In genomic region chrIV:7790801-7791588, ce11 we compare ENCODE assay signal across 5 worm cellular contexts.
TF ChIP-seq lines count a peak whose summit lies in the region.

rsp-6 (minus strand) TSS chrIV:7791229.

TF ChIP-seq in whole organism, L1 larva, 84 proteins besides CTCF, POLR2A, EP300 and RAD21 (continues in another document):
- TF ChIP-seq dpl-1 (GFP tag; optimal IDR thresholded peaks at IDR 0.05; lab: Kevin White, UChicago) (peak; percentile 92 to 96 (median 94)), nhr-11 (tag; optimal IDR thresholded peaks at IDR 0.05; lab: Kevin White, UChicago) (peak; percentile 23), nhr-47 (tag; optimal IDR thresholded peaks at IDR 0.05; lab: Kevin White, UChicago) (peak; percentile 87), C04F5.9 (tag; optimal IDR thresholded peaks at IDR 0.05; lab: Kevin White, UChicago) (peak; percentile 46), fos-1 (tag; optimal IDR thresholded peaks at IDR 0.05; lab: Kevin White, UChicago) (peak; percentile 82), tbx-2 (tag; optimal IDR thresholded peaks at IDR 0.05; lab: Kevin White, UChicago) (peak; percentile 88), nhr-77 (tag; optimal IDR thresholded peaks at IDR 0.05; lab: Kevin White, UChicago) (peak; percentile 78), nhr-12 (tag; optimal IDR thresholded peaks at IDR 0.05; lab: Kevin White, UChicago) (no peak), ztf-11 (tag; optimal IDR thresholded peaks at IDR 0.05; lab: Kevin White, UChicago) (peak in 1 of 2 experiments; percentile 1), nhr-19 (GFP tag; conservative IDR thresholded peaks at IDR 0.05; lab: Robert Waterston, UW) (peak; percentile 79), lsy-2 (tag; optimal IDR thresholded peaks at IDR 0.05; lab: Kevin White, UChicago) (peak; percentile 98 to 99), rnt-1 (tag; optimal IDR thresholded peaks at IDR 0.05; lab: Kevin White, UChicago) (peak; percentile 81), egl-13 (tag; optimal IDR thresholded peaks at IDR 0.05; lab: Kevin White, UChicago) (peak; percentile 69), pqm-1 (tag; optimal IDR thresholded peaks at IDR 0.05; lab: Kevin White, UChicago) (no peak), sox-4 (tag; optimal IDR thresholded peaks at IDR 0.05; lab: Kevin White, UChicago) (no peak), unc-30 (tag; optimal IDR thresholded peaks at IDR 0.05; lab: Kevin White, UChicago) (no peak), lin-13 (GFP tag; optimal IDR thresholded peaks at IDR 0.05; lab: Kevin White, UChicago) (peak; percentile 83)

TF ChIP-seq in whole organism, L3 larva, 47 proteins besides CTCF, POLR2A, EP300 and RAD21 (continues in another document):
- TF ChIP-seq ZK546.5 (tag; optimal IDR thresholded peaks at IDR 0.05; lab: Kevin White, UChicago): no peak
- TF ChIP-seq egl-5 (tag; optimal IDR thresholded peaks at IDR 0.05; lab: Kevin White, UChicago): peak; percentile 96
- peak; percentile 90 for TF ChIP-seq skn-1 (tag; optimal IDR thresholded peaks at IDR 0.05; lab: Kevin White, UChicago)
- TF ChIP-seq jun-1 (tag; optimal IDR thresholded peaks at IDR 0.05; lab: Kevin White, UChicago): peak; percentile 59
- TF ChIP-seq nhr-25 (tag; optimal IDR thresholded peaks at IDR 0.05; lab: Kevin White, UChicago): peak; percentile 78
- TF ChIP-seq nhr-23 (tag; optimal IDR thresholded peaks at IDR 0.05; lab: Kevin White, UChicago): peak; percentile 73
- TF ChIP-seq lin-15B (tag; optimal IDR thresholded peaks at IDR 0.05; lab: Kevin White, UChicago): peak; percentile 97
- TF ChIP-seq unc-62 (GFP tag; optimal IDR thresholded peaks at IDR 0.05; lab: Kevin White, UChicago): peak; percentile 28
- no peak for TF ChIP-seq ceh-82 (tag; optimal IDR thresholded peaks at IDR 0.05; lab: Kevin White, UChicago)
- TF ChIP-seq ceh-28 (tag; optimal IDR thresholded peaks at IDR 0.05; lab: Kevin White, UChicago): peak; percentile 40
- peak; percentile 66 for TF ChIP-seq hmg-11 (tag; optimal IDR thresholded peaks at IDR 0.05; lab: Kevin White, UChicago)
- TF ChIP-seq snpc-4 (tag; optimal IDR thresholded peaks at IDR 0.05; lab: Kevin White, UChicago): peak; percentile 82
- TF ChIP-seq nhr-77 (tag; optimal IDR thresholded peaks at IDR 0.05; lab: Kevin White, UChicago): peak; percentile 4
- TF ChIP-seq nhr-28 (tag; optimal IDR thresholded peaks at IDR 0.05; lab: Kevin White, UChicago): no peak
- peak; percentile 98 for TF ChIP-seq nfya-1 (tag; optimal IDR thresholded peaks at IDR 0.05; lab: Kevin White, UChicago; ENCODE audit: insufficient read depth)
- TF ChIP-seq lsy-12 (tag; optimal IDR thresholded peaks at IDR 0.05; lab: Kevin White, UChicago): peak; percentile 58
- peak; percentile 68 for TF ChIP-seq R02D3.7 (tag; optimal IDR thresholded peaks at IDR 0.05; lab: Kevin White, UChicago)
- TF ChIP-seq elt-1 (tag; optimal IDR thresholded peaks at IDR 0.05; lab: Kevin White, UChicago): peak; percentile 57
- peak; percentile 44 for TF ChIP-seq pqm-1 (tag; optimal IDR thresholded peaks at IDR 0.05; lab: Kevin White, UChicago)

TF ChIP-seq in whole organism, early embryonic, 17 proteins besides CTCF, POLR2A, EP300 and RAD21:
- TF ChIP-seq ama-1 (optimal IDR thresholded peaks at IDR 0.05; lab: Kevin White, UChicago): peak; percentile 41
- TF ChIP-seq F13C5.2 (tag; optimal IDR thresholded peaks at IDR 0.05; lab: Kevin White, UChicago): peak; percentile 84
- TF ChIP-seq hnd-1 (tag; optimal IDR thresholded peaks at IDR 0.05; lab: Kevin White, UChicago): no peak
TF ChIP-seq in whole organism, early embryonic: peak in this region for 2.

TF ChIP-seq in whole organism, midembryonic, 9 proteins besides CTCF, POLR2A, EP300 and RAD21:
- TF ChIP-seq T22C8.4 (GFP tag; IDR thresholded peaks at IDR 0.05; lab: Robert Waterston, UW) (no peak), med-1 (GFP tag; optimal IDR thresholded peaks at IDR 0.05; lab: Kevin White, UChicago; ENCODE audit: insufficient read depth) (no peak), flt-1 (GFP tag; IDR thresholded peaks at IDR 0.05; lab: Robert Waterston, UW) (peak; percentile 67; the same call in 1 of the 2 replicates), cog-1 (tag; optimal IDR thresholded peaks at IDR 0.05; lab: Kevin White, UChicago) (peak; percentile 73), ztf-29 (GFP tag; IDR thresholded peaks at IDR 0.05; lab: Robert Waterston, UW) (no peak), tab-1 (GFP tag; IDR thresholded peaks at IDR 0.05; lab: Robert Waterston, UW) (no peak), ref-1 (GFP tag; conservative IDR thresholded peaks at IDR 0.05; lab: Robert Waterston, UW) (no peak), ztf-23 (GFP tag; IDR thresholded peaks at IDR 0.05; lab: Robert Waterston, UW) (no peak)

TF ChIP-seq in whole organism, young adult, 124 proteins besides CTCF, POLR2A, EP300 and RAD21 (continues in another document):
- no peak for TF ChIP-seq hmg-20 (GFP tag; IDR thresholded peaks at IDR 0.05; lab: Robert Waterston, UW)
- TF ChIP-seq Y53G8AR.9 (GFP tag; conservative IDR thresholded peaks at IDR 0.05; lab: Robert Waterston, UW): peak; percentile 89
- TF ChIP-seq F33H1.4 (GFP tag; IDR thresholded peaks at IDR 0.05; lab: Robert Waterston, UW): peak; percentile 94
- TF ChIP-seq snpc-1.1 (tag; optimal IDR thresholded peaks at IDR 0.05; lab: Kevin White, UChicago; ENCODE audit: insufficient read depth): peak; percentile 43
- TF ChIP-seq pbrm-1 (GFP tag; IDR thresholded peaks at IDR 0.05; lab: Robert Waterston, UW): 0 out of 2 replicates have a peak, but pooled peaks have one; percentile 67
- no peak for TF ChIP-seq atf-7 (tag; optimal IDR thresholded peaks at IDR 0.05; lab: Kevin White, UChicago)
- no peak for TF ChIP-seq fkh-3 (tag; optimal IDR thresholded peaks at IDR 0.05; lab: Kevin White, UChicago)
- TF ChIP-seq egl-44 (GFP tag; IDR thresholded peaks at IDR 0.05; lab: Robert Waterston, UW): no peak
- 0 out of 2 replicates have a peak, but pooled peaks have one; percentile 8 for TF ChIP-seq ztf-28 (GFP tag; IDR thresholded peaks at IDR 0.05; lab: Robert Waterston, UW)
- peak; percentile 53 for TF ChIP-seq die-1 (tag; optimal IDR thresholded peaks at IDR 0.05; lab: Kevin White, UChicago)
- no peak for TF ChIP-seq rpc-1 (optimal IDR thresholded peaks at IDR 0.05; lab: Kevin White, UChicago)
- TF ChIP-seq rpc-1 (tag; optimal IDR thresholded peaks at IDR 0.05; lab: Kevin White, UChicago): no peak
- no peak for TF ChIP-seq ztf-25 (GFP tag; IDR thresholded peaks at IDR 0.05; lab: Robert Waterston, UW)
- no peak for TF ChIP-seq F55B11.4 (tag; optimal IDR thresholded peaks at IDR 0.05; lab: Kevin White, UChicago; ENCODE audit: borderline replicate concordance, insufficient read depth)
- peak; percentile 80 for TF ChIP-seq snpc-1.3 (tag; optimal IDR thresholded peaks at IDR 0.05; lab: Kevin White, UChicago; ENCODE audit: insufficient read depth)
- TF ChIP-seq F37B4.10 (GFP tag; IDR thresholded peaks at IDR 0.05; lab: Robert Waterston, UW): no peak
- peak; percentile 88 for TF ChIP-seq madf-10 (tag; optimal IDR thresholded peaks at IDR 0.05; lab: Kevin White, UChicago)
- peak; percentile 27 for TF ChIP-seq ztf-18 (tag; optimal IDR thresholded peaks at IDR 0.05; lab: Kevin White, UChicago)
- TF ChIP-seq F52B5.7 (tag; optimal IDR thresholded peaks at IDR 0.05; lab: Kevin White, UChicago): no peak
- no peak for TF ChIP-seq ccch-3 (GFP tag; optimal IDR thresholded peaks at IDR 0.05; lab: Kevin White, UChicago)
- TF ChIP-seq chd-7 (tag; optimal IDR thresholded peaks at IDR 0.05; lab: Kevin White, UChicago): no peak
- TF ChIP-seq let-526 (GFP tag; IDR thresholded peaks at IDR 0.05; lab: Robert Waterston, UW): 0 out of 2 replicates have a peak, but pooled peaks have one; percentile 70
- TF ChIP-seq mel-28 (tag; optimal IDR thresholded peaks at IDR 0.05; lab: Kevin White, UChicago; ENCODE audit: borderline replicate concordance): no peak
- no peak for TF ChIP-seq F10E7.11 (tag; optimal IDR thresholded peaks at IDR 0.05; lab: Kevin White, UChicago)
- peak; percentile 28 for TF ChIP-seq ama-1 (optimal IDR thresholded peaks at IDR 0.05; lab: Kevin White, UChicago)
- TF ChIP-seq ama-1 (GFP tag; optimal IDR thresholded peaks at IDR 0.05; lab: Kevin White, UChicago): peak in 1 of 2 experiments; percentile 29
- no peak for TF ChIP-seq nfya-1 (tag; optimal IDR thresholded peaks at IDR 0.05; lab: Kevin White, UChicago; ENCODE audit: borderline replicate concordance, insufficient read depth)
- no peak for TF ChIP-seq K11D2.4 (GFP tag; IDR thresholded peaks at IDR 0.05; lab: Robert Waterston, UW)
- TF ChIP-seq B0035.1 (tag; optimal IDR thresholded peaks at IDR 0.05; lab: Kevin White, UChicago): no peak
- TF ChIP-seq B0019.2 (GFP tag; conservative IDR thresholded peaks at IDR 0.05; lab: Robert Waterston, UW): peak; percentile 77
- TF ChIP-seq ztf-6 (GFP tag; IDR thresholded peaks at IDR 0.05; lab: Robert Waterston, UW): no peak
- peak; percentile 93 for TF ChIP-seq efl-1 (GFP tag; optimal IDR thresholded peaks at IDR 0.05; lab: Kevin White, UChicago)
- peak; percentile 99 for TF ChIP-seq madf-3 (GFP tag; IDR thresholded peaks at IDR 0.05; lab: Robert Waterston, UW)
- TF ChIP-seq hrde-1 (tag; optimal IDR thresholded peaks at IDR 0.05; lab: Kevin White, UChicago; ENCODE audit: borderline replicate concordance): no peak
- TF ChIP-seq lsl-1 (GFP tag; optimal IDR thresholded peaks at IDR 0.05; lab: Kevin White, UChicago): peak; percentile 96
- no peak for TF ChIP-seq akir-1 (GFP tag; optimal IDR thresholded peaks at IDR 0.05; lab: Kevin White, UChicago)
- TF ChIP-seq D2030.7 (GFP tag; IDR thresholded peaks at IDR 0.05; lab: Robert Waterston, UW): peak; percentile 83
- no peak for TF ChIP-seq ztf-26 (tag; optimal IDR thresholded peaks at IDR 0.05; lab: Kevin White, UChicago)
- no peak for TF ChIP-seq bed-2 (GFP tag; IDR thresholded peaks at IDR 0.05; lab: Robert Waterston, UW)
- TF ChIP-seq lin-35 (GFP tag; optimal IDR thresholded peaks at IDR 0.05; lab: Kevin White, UChicago): peak; percentile 14 to 92 (median 56)
- TF ChIP-seq nhr-80 (tag; optimal IDR thresholded peaks at IDR 0.05; lab: Kevin White, UChicago): peak; percentile 17
- no peak for TF ChIP-seq cebp-2 (GFP tag; IDR thresholded peaks at IDR 0.05; lab: Robert Waterston, UW)
- no peak for TF ChIP-seq mxl-1 (tag; optimal IDR thresholded peaks at IDR 0.05; lab: Kevin White, UChicago)
- TF ChIP-seq mcd-1 (GFP tag; IDR thresholded peaks at IDR 0.05; lab: Robert Waterston, UW): peak; percentile 83
- TF ChIP-seq rcor-1 (GFP tag; IDR thresholded peaks at IDR 0.05; lab: Robert Waterston, UW): peak; percentile 62
- no peak for TF ChIP-seq bed-1 (GFP tag; IDR thresholded peaks at IDR 0.05; lab: Robert Waterston, UW)
- TF ChIP-seq F22D6.2 (tag; optimal IDR thresholded peaks at IDR 0.05; lab: Kevin White, UChicago): no peak
- TF ChIP-seq nfyb-1 (GFP tag; IDR thresholded peaks at IDR 0.05; lab: Robert Waterston, UW): peak; percentile 77
- peak; percentile 30; the same call in 1 of the 2 replicates for TF ChIP-seq attf-3 (GFP tag; conservative IDR thresholded peaks at IDR 0.05; lab: Robert Waterston, UW)

Comparison
In these comparisons a context has a peak if more than half of its experiments do, and no peak if none do; other contexts are left out.
1. Of the 8 proteins assayed by ChIP-seq in both whole organism, young adult and whole organism, L1 larva: peak only in whole organism, young adult: ama-1; only in whole organism, L1 larva: none; in both: dpl-1, efl-1, lin-35, nhr-90, snpc-4 and unc-130; in neither: 1.